Worm (Caenorhabditis elegans) whole organism, L4 larva: ENCODE results near the gene polg-1.
A peak's percentile ranks its signal among the peaks of the same experiment; 100 is the strongest.

Source experiments
- F26F4.8 ChIP-seq: fragments of 200-800 bp; sonication (Bioruptor generic); conservative IDR thresholded peaks from 2 replicates; pipeline ENCODE4 v1.3.6; 2022; ENCODE audit warnings: missing genetic modification characterization, missing compliant biosample characterization
- F37D6.2 ChIP-seq: sonication (generic microtip); optimal IDR thresholded peaks from 2 replicates; lab custom pipeline; 2016; ENCODE audit warnings: mild to moderate bottlenecking, missing genetic modification characterization, missing compliant biosample characterization
- F44E2.7 ChIP-seq: fragments of 200-800 bp; sonication (Bioruptor generic); IDR thresholded peaks from 2 replicates; pipeline ENCODE4 v2.1.2; 2022; ENCODE audit warnings: missing genetic modification characterization, missing compliant biosample characterization
- F49E8.2 ChIP-seq: sonication (generic microtip); optimal IDR thresholded peaks from 2 replicates; lab custom pipeline; 2016; ENCODE audit warnings: missing compliant biosample characterization, mild to moderate bottlenecking, missing genetic modification characterization, borderline replicate concordance
- T26A8.4 ChIP-seq: fragments of 200-800 bp; sonication (Bioruptor generic); IDR thresholded peaks from 2 replicates; pipeline ENCODE4 v1.3.6; 2022; ENCODE audit warnings: missing genetic modification characterization, missing compliant biosample characterization
- Y105C5A.15 ChIP-seq: fragments of 200-800 bp; sonication (Bioruptor generic); IDR thresholded peaks from 2 replicates; pipeline ENCODE4 v1.3.6; 2022; ENCODE audit warnings: missing genetic modification characterization, missing compliant biosample characterization
- Y5F2A.4 ChIP-seq: fragments of 200-800 bp; sonication (Bioruptor generic); optimal IDR thresholded peaks from 2 replicates; lab custom pipeline; 2018; ENCODE audit warnings: mild to moderate bottlenecking, missing genetic modification characterization, missing compliant biosample characterization
- Y75B8A.6 ChIP-seq: fragments of 200-800 bp; sonication (Bioruptor generic); IDR thresholded peaks from 2 replicates; pipeline ENCODE4 v1.3.6; 2022; ENCODE audit warnings: missing genetic modification reagents, missing genetic modification characterization, missing compliant biosample characterization
- ZK337.2 ChIP-seq: fragments of 200-800 bp; sonication (Bioruptor generic); IDR thresholded peaks from 2 replicates; pipeline ENCODE4 v1.3.6; 2022; ENCODE audit warnings: missing genetic modification reagents, missing genetic modification characterization, missing compliant biosample characterization
- ceh-32 ChIP-seq: sonication (generic microtip); optimal IDR thresholded peaks from 2 replicates; lab custom pipeline; 2016; ENCODE audit warnings: mild to moderate bottlenecking, missing genetic modification characterization, missing compliant biosample characterization; ENCODE audit not compliant: poor library complexity
- ceh-44 ChIP-seq: fragments of 200-800 bp; sonication (Bioruptor generic); IDR thresholded peaks from 2 replicates; pipeline ENCODE4 v1.3.6; 2022; ENCODE audit warnings: missing genetic modification reagents, missing genetic modification characterization, missing compliant biosample characterization
- ceh-82 ChIP-seq: sonication (generic microtip); optimal IDR thresholded peaks from 2 replicates; lab custom pipeline; 2017; ENCODE audit warnings: missing biosample characterization, missing genetic modification characterization
- cey-2 ChIP-seq: sonication (generic microtip); optimal IDR thresholded peaks from 3 replicates; lab custom pipeline; 2017; ENCODE audit warnings: missing genetic modification characterization, mild to moderate bottlenecking, missing compliant biosample characterization, antibody characterized with exemption, borderline replicate concordance; ENCODE audit not compliant: insufficient read depth
- daf-19 ChIP-seq: fragments of 200-800 bp; sonication (Bioruptor generic); conservative IDR thresholded peaks from 2 replicates; pipeline ENCODE4 v1.3.6; 2022; ENCODE audit warnings: missing genetic modification characterization, missing compliant biosample characterization
- daf-8 ChIP-seq: fragments of 200-800 bp; sonication (Bioruptor generic); IDR thresholded peaks from 2 replicates; pipeline ENCODE4 v1.3.6; 2022; ENCODE audit warnings: missing genetic modification characterization, missing compliant biosample characterization
- duxl-1 ChIP-seq: sonication (generic microtip); optimal IDR thresholded peaks from 2 replicates; lab custom pipeline; 2016; ENCODE audit warnings: mild to moderate bottlenecking, missing genetic modification characterization, moderate library complexity, missing compliant biosample characterization; ENCODE audit not compliant: poor library complexity
- egl-43 ChIP-seq: fragments of 200-800 bp; sonication (Bioruptor generic); IDR thresholded peaks from 2 replicates; pipeline ENCODE4 v1.3.6; 2022; ENCODE audit warnings: missing genetic modification reagents, missing genetic modification characterization, missing compliant biosample characterization
- gei-8 ChIP-seq: fragments of 200-800 bp; sonication (Bioruptor generic); optimal IDR thresholded peaks from 2 replicates; lab custom pipeline; 2018; ENCODE audit warnings: mild to moderate bottlenecking, missing genetic modification characterization, missing compliant biosample characterization
- hif-1 ChIP-seq, 2 experiments: sonication (generic microtip); optimal IDR thresholded peaks; 2 replicates each; lab custom pipeline; 2016 to 2017; ENCODE audit warnings: missing compliant biosample characterization in 2 of 2, missing genetic modification characterization in 2 of 2, missing genetic modification reagents in 2 of 2, missing genotype in 2 of 2, mild to moderate bottlenecking in 1 of 2
- hmg-1.1 ChIP-seq: fragments of 200-800 bp; sonication (Bioruptor generic); IDR thresholded peaks from 2 replicates; pipeline ENCODE4 v1.3.6; 2022; ENCODE audit warnings: missing genetic modification reagents, missing genetic modification characterization, missing compliant biosample characterization
- lim-7 ChIP-seq: fragments of 200-800 bp; sonication (Bioruptor generic); IDR thresholded peaks from 2 replicates; pipeline ENCODE4 v1.3.6; 2022; ENCODE audit warnings: missing genetic modification characterization, missing compliant biosample characterization
- lin-13 ChIP-seq: fragments of 150-350 bp; optimal IDR thresholded peaks from 2 replicates; lab custom pipeline; 2014; ENCODE audit warnings: missing biosample characterization, missing genetic modification reagents, missing genetic modification characterization
- lin-29 ChIP-seq: fragments of 200-800 bp; sonication (Bioruptor generic); IDR thresholded peaks from 2 replicates; pipeline ENCODE4 v1.3.6; 2022; ENCODE audit warnings: missing genetic modification reagents, missing genetic modification characterization, missing compliant biosample characterization
- lin-38 ChIP-seq: fragments of 200-800 bp; sonication (Bioruptor generic); IDR thresholded peaks from 2 replicates; pipeline ENCODE4 v1.3.6; 2022; ENCODE audit warnings: missing genetic modification reagents, missing genetic modification characterization, missing compliant biosample characterization
- madf-5 ChIP-seq, 2 experiments: fragments of 200-800 bp; sonication (Bioruptor generic); IDR thresholded peaks; 2 replicates each; pipeline ENCODE4 v1.3.6; 2022; ENCODE audit warnings: missing compliant biosample characterization in 2 of 2, missing genetic modification characterization in 2 of 2
- madf-9 ChIP-seq: fragments of 200-800 bp; sonication (Bioruptor generic); conservative IDR thresholded peaks from 2 replicates; pipeline ENCODE4 v1.3.6; 2022; ENCODE audit warnings: missing genetic modification reagents, missing genetic modification characterization, missing compliant biosample characterization
- mdl-1 ChIP-seq, 2 experiments: fragments of 150-350 bp in 1 of 2; sonication (generic microtip) in 1 of 2; optimal IDR thresholded peaks; 2 replicates each; lab custom pipeline; 2014 to 2017; ENCODE audit warnings: missing biosample characterization in 2 of 2, missing genetic modification characterization in 2 of 2
- mdt-29 ChIP-seq: fragments of 200-800 bp; sonication (Bioruptor generic); IDR thresholded peaks from 2 replicates; pipeline ENCODE4 v1.3.6; 2022; ENCODE audit warnings: missing genetic modification reagents, missing genetic modification characterization, missing compliant biosample characterization
- mxl-3 ChIP-seq: fragments of 200-800 bp; sonication (Bioruptor generic); optimal IDR thresholded peaks from 2 replicates; lab custom pipeline; 2018; ENCODE audit warnings: mild to moderate bottlenecking, missing genetic modification characterization, missing compliant biosample characterization
- nhr-111 ChIP-seq: fragments of 200-800 bp; sonication (Bioruptor generic); optimal IDR thresholded peaks from 2 replicates; lab custom pipeline; 2018; ENCODE audit warnings: mild to moderate bottlenecking, missing genetic modification characterization, missing compliant biosample characterization
- nhr-237 ChIP-seq: sonication (generic microtip); optimal IDR thresholded peaks from 2 replicates; lab custom pipeline; 2017; ENCODE audit warnings: missing biosample characterization, missing genetic modification characterization
- nhr-28 ChIP-seq: fragments of 150-350 bp; optimal IDR thresholded peaks from 2 replicates; lab custom pipeline; 2014; ENCODE audit warnings: missing biosample characterization, missing genetic modification characterization
- nhr-41 ChIP-seq: fragments of 200-800 bp; sonication (Bioruptor generic); IDR thresholded peaks from 2 replicates; pipeline ENCODE4 v1.3.6; 2022; ENCODE audit warnings: missing genetic modification reagents, missing genetic modification characterization, missing compliant biosample characterization
- nhr-77 ChIP-seq: fragments of 150-350 bp; optimal IDR thresholded peaks from 2 replicates; lab custom pipeline; 2014; ENCODE audit warnings: missing biosample characterization, missing genetic modification characterization
- pqm-1 ChIP-seq: sonication (generic microtip); optimal IDR thresholded peaks from 2 replicates; lab custom pipeline; 2017; ENCODE audit warnings: missing biosample characterization, missing genetic modification characterization
- rbr-2 ChIP-seq: sonication (generic microtip); optimal IDR thresholded peaks from 2 replicates; lab custom pipeline; 2016; ENCODE audit warnings: missing genotype, missing genetic modification characterization, missing compliant biosample characterization
- saeg-2 ChIP-seq: fragments of 200-800 bp; sonication (Bioruptor generic); IDR thresholded peaks from 2 replicates; pipeline ENCODE4 v1.3.6; 2022; ENCODE audit warnings: missing genetic modification reagents, missing genetic modification characterization, missing compliant biosample characterization
- sdz-12 ChIP-seq: fragments of 200-800 bp; sonication (Bioruptor generic); optimal IDR thresholded peaks from 2 replicates; lab custom pipeline; 2018; ENCODE audit warnings: mild to moderate bottlenecking, missing genetic modification characterization, missing compliant biosample characterization
- set-16 ChIP-seq: fragments of 200-800 bp; sonication (Bioruptor generic); IDR thresholded peaks from 2 replicates; pipeline ENCODE4 v1.3.6; 2022; ENCODE audit warnings: missing genetic modification reagents, missing genetic modification characterization, missing compliant biosample characterization
- skn-1 ChIP-seq: fragments of 150-350 bp; optimal IDR thresholded peaks from 2 replicates; lab custom pipeline; 2014; ENCODE audit warnings: missing biosample characterization, missing genetic modification characterization
- snpc-1.2 ChIP-seq: fragments of 200-800 bp; sonication (Bioruptor generic); IDR thresholded peaks from 2 replicates; pipeline ENCODE4 v1.3.6; 2022; ENCODE audit warnings: missing genetic modification reagents, missing genetic modification characterization, missing compliant biosample characterization
- snpc-4 ChIP-seq: fragments of 150-350 bp; optimal IDR thresholded peaks from 2 replicates; lab custom pipeline; 2014; ENCODE audit warnings: missing biosample characterization, missing genetic modification characterization
- spr-3 ChIP-seq: fragments of 200-800 bp; sonication (Bioruptor generic); optimal IDR thresholded peaks from 2 replicates; lab custom pipeline; 2018; ENCODE audit warnings: mild to moderate bottlenecking, missing genetic modification characterization, missing compliant biosample characterization
- unc-62 ChIP-seq, 3 experiments: fragments of 150-350 bp in 1 of 3; sonication (generic microtip); optimal IDR thresholded peaks in 2 of 3; peaks in 1 of 3; 1 replicate in 1 of 3; 2 replicates in 2 of 3; lab custom pipeline; 2014 to 2017; ENCODE audit warnings: missing biosample characterization in 3 of 3, missing genetic modification characterization in 3 of 3, missing genetic modification reagents in 3 of 3, missing genotype in 1 of 3
- vab-7 ChIP-seq: fragments of 200-800 bp; sonication (Bioruptor generic); IDR thresholded peaks from 2 replicates; pipeline ENCODE4 v1.3.6; 2022; ENCODE audit warnings: missing genetic modification reagents, missing genetic modification characterization, missing compliant biosample characterization
- zag-1 ChIP-seq: fragments of 150-350 bp; optimal IDR thresholded peaks from 2 replicates; lab custom pipeline; 2014; ENCODE audit warnings: missing biosample characterization, missing genetic modification characterization
- zfp-2 ChIP-seq: sonication (generic microtip); optimal IDR thresholded peaks from 2 replicates; lab custom pipeline; 2016; ENCODE audit warnings: mild to moderate bottlenecking, missing genetic modification characterization, missing compliant biosample characterization
- zfp-3 ChIP-seq: fragments of 200-800 bp; sonication (Bioruptor generic); conservative IDR thresholded peaks from 2 replicates; pipeline ENCODE4 v1.3.6; 2022; ENCODE audit warnings: missing genetic modification reagents, missing genetic modification characterization, missing compliant biosample characterization
- zip-11 ChIP-seq: fragments of 200-800 bp; sonication (Bioruptor generic); IDR thresholded peaks from 2 replicates; pipeline ENCODE4 v1.3.6; 2022; ENCODE audit warnings: missing genetic modification characterization, missing compliant biosample characterization
- ztf-7 ChIP-seq: fragments of 150-350 bp; optimal IDR thresholded peaks from 2 replicates; lab custom pipeline; 2014; ENCODE audit warnings: missing biosample characterization, missing genetic modification characterization

Gene polg-1

ce11 chrII:12222524-12222923 is 22.8 kb upstream of the polg-1 start (continued):
- TF ChIP-seq zag-1, result no peak
- no peak for TF ChIP-seq F49E8.2 (tag; lab: Kevin White, UChicago)
- TF ChIP-seq daf-19 (GFP tag; lab: Robert Waterston, UW), result no peak
- TF ChIP-seq ceh-44, result no peak
- peak; percentile 29; the same call in 1 of the 2 replicates for TF ChIP-seq madf-9 (GFP tag; lab: Robert Waterston, UW)
- peak; percentile 56; the same call in 1 of the 2 replicates for TF ChIP-seq lin-38 (GFP tag; lab: Robert Waterston, UW)
- no peak for TF ChIP-seq F26F4.8 (GFP tag; lab: Robert Waterston, UW)
- TF ChIP-seq hif-1 (tag; optimal IDR thresholded peaks at IDR 0.05; lab: Kevin White, UChicago), result peak in 1 of 2 experiments; percentile 40
- peak; percentile 54 for TF ChIP-seq lin-13 (GFP tag; lab: Kevin White, UChicago)
- no peak for TF ChIP-seq zfp-3
- TF ChIP-seq lim-7 (GFP tag; lab: Robert Waterston, UW), result 0 out of 2 replicates have a peak, but pooled peaks have one; percentile 12
- no peak for TF ChIP-seq zfp-2 (tag; lab: Kevin White, UChicago)
- TF ChIP-seq nhr-28, result peak; percentile 53
- no peak for TF ChIP-seq snpc-4 (tag; lab: Kevin White, UChicago)
- peak; percentile 88 for TF ChIP-seq hmg-1.1 (GFP tag; lab: Robert Waterston, UW)
- TF ChIP-seq mdt-29, result no peak
- TF ChIP-seq F44E2.7 (GFP tag; lab: Robert Waterston, UW), result 0 out of 2 replicates have a peak, but pooled peaks have one; percentile 60
- TF ChIP-seq T26A8.4 (GFP tag; lab: Robert Waterston, UW), result no peak
- TF ChIP-seq snpc-1.2 (GFP tag; lab: Robert Waterston, UW), result no peak
- TF ChIP-seq set-16, result peak; percentile 87
- peak; percentile 46 for TF ChIP-seq nhr-77 (tag; lab: Kevin White, UChicago)
- no peak for TF ChIP-seq Y75B8A.6 (GFP tag; lab: Robert Waterston, UW)
- TF ChIP-seq madf-5 (GFP tag; IDR thresholded peaks at IDR 0.05; lab: Robert Waterston, UW), result no peak
- TF ChIP-seq mdl-1 (tag; optimal IDR thresholded peaks at IDR 0.05; lab: Kevin White, UChicago), result peak; percentile 14 to 80
- TF ChIP-seq lin-29 (GFP tag; lab: Robert Waterston, UW), result no peak
- TF ChIP-seq cey-2, result no peak
- no peak for TF ChIP-seq gei-8 (GFP tag; lab: Kevin White, UChicago)
- peak; percentile 85 for TF ChIP-seq mxl-3
- no peak for TF ChIP-seq saeg-2 (GFP tag; lab: Robert Waterston, UW)
- no peak for TF ChIP-seq Y105C5A.15 (GFP tag; lab: Robert Waterston, UW)
- TF ChIP-seq ztf-7 (tag; lab: Kevin White, UChicago), result peak; percentile 16
- TF ChIP-seq vab-7 (GFP tag; lab: Robert Waterston, UW), result no peak; the same call in 1 of the 2 replicates
- TF ChIP-seq Y5F2A.4 (GFP tag; lab: Kevin White, UChicago), result no peak
- TF ChIP-seq skn-1, result no peak
- no peak for TF ChIP-seq ceh-32 (tag; lab: Kevin White, UChicago)
- no peak for TF ChIP-seq duxl-1 (tag; lab: Kevin White, UChicago)
- peak in 1 of 2 experiments; percentile 97 for TF ChIP-seq unc-62 (GFP tag; optimal IDR thresholded peaks at IDR 0.05 in 1 of 2; lab: Kevin White, UChicago)
- TF ChIP-seq unc-62 (tag; optimal IDR thresholded peaks at IDR 0.05; lab: Kevin White, UChicago), result no peak
- no peak for TF ChIP-seq sdz-12 (GFP tag; lab: Kevin White, UChicago)
- TF ChIP-seq ZK337.2 (GFP tag; lab: Robert Waterston, UW), result no peak
- TF ChIP-seq nhr-111 (GFP tag; lab: Kevin White, UChicago), result no peak
- TF ChIP-seq nhr-41 (GFP tag; lab: Robert Waterston, UW), result no peak
- TF ChIP-seq spr-3 (GFP tag; lab: Kevin White, UChicago), result peak; percentile 61
- TF ChIP-seq nhr-237 (tag; lab: Kevin White, UChicago), result no peak
- TF ChIP-seq pqm-1 (tag; lab: Kevin White, UChicago), result no peak
- TF ChIP-seq zip-11, result no peak
- TF ChIP-seq egl-43 (GFP tag; lab: Robert Waterston, UW), result peak; percentile 65
- TF ChIP-seq ceh-82, result no peak
- no peak for TF ChIP-seq daf-8 (GFP tag; lab: Robert Waterston, UW)
- peak; percentile 92 for TF ChIP-seq rbr-2 (tag; lab: Kevin White, UChicago)
- peak; percentile 67 for TF ChIP-seq F37D6.2 (tag; lab: Kevin White, UChicago)
